Worm (Caenorhabditis elegans) whole organism, late embryonic: Measurements from ENCODE around the gene F26G1.3.

Experiments
- ama-1 ChIP-seq: fragments of 150-350 bp; optimal IDR thresholded peaks from 2 replicates; lab custom pipeline; 2014
- dve-1 ChIP-seq: sonication (generic microtip); optimal IDR thresholded peaks from 2 replicates; lab custom pipeline; 2017; ENCODE audit warnings: antibody characterized with exemption, mild to moderate bottlenecking, missing genetic modification characterization, missing compliant biosample characterization
- elt-2 ChIP-seq: sonication (generic microtip); optimal IDR thresholded peaks from 2 replicates; lab custom pipeline; 2016; ENCODE audit warnings: missing genetic modification reagents, missing genetic modification characterization, missing compliant biosample characterization
- mec-3 ChIP-seq: sonication (generic microtip); optimal IDR thresholded peaks from 2 replicates; lab custom pipeline; 2016; ENCODE audit warnings: borderline replicate concordance, missing genetic modification characterization, missing compliant biosample characterization
- nfya-1 ChIP-seq: sonication (generic microtip); optimal IDR thresholded peaks from 2 replicates; lab custom pipeline; 2017; ENCODE audit warnings: missing genetic modification characterization, mild to moderate bottlenecking, missing compliant biosample characterization, antibody characterized with exemption, moderate library complexity
- rnt-1 ChIP-seq: sonication (generic microtip); optimal IDR thresholded peaks from 2 replicates; lab custom pipeline; 2016; ENCODE audit warnings: missing genetic modification characterization, missing compliant biosample characterization
- unc-55 ChIP-seq: sonication (generic microtip); optimal IDR thresholded peaks from 2 replicates; lab custom pipeline; 2017; ENCODE audit warnings: missing biosample characterization, missing genetic modification reagents, missing genetic modification characterization
- zip-5 ChIP-seq: sonication (generic microtip); optimal IDR thresholded peaks from 2 replicates; lab custom pipeline; 2016; ENCODE audit warnings: missing genetic modification characterization, missing compliant biosample characterization

DNA sequence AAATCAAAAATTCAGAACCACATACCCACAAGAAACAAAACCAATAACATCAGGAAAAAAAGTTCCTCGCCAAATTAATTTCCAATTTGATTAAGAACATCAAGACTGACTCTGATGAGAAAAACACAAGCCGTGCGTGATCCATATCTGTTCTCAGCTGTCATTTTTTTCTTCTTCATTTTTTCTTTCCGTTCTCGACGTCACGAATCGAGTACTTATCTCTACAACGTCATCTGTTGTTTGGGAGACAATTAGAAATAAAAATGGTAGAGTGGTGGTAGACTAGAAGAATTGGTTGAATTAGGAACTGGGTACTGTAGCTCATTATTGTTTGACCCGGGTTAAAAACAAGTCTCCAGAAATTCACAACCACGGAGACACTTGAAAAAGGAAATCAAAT is 2.5 kb downstream of the F26G1.3 start:
- TF ChIP-seq unc-55 (GFP tag; lab: Kevin White, UChicago) (no peak), rnt-1 (no peak), nfya-1 (tag; lab: Kevin White, UChicago) (no peak), mec-3 (no peak), ama-1 (lab: Kevin White, UChicago) (no peak), elt-2 (tag; lab: Kevin White, UChicago) (no peak), zip-5 (no peak), dve-1 (tag; lab: Kevin White, UChicago) (no peak)
